Worm (Caenorhabditis elegans): Measurements from ENCODE around the gene nas-28.

DNA sequence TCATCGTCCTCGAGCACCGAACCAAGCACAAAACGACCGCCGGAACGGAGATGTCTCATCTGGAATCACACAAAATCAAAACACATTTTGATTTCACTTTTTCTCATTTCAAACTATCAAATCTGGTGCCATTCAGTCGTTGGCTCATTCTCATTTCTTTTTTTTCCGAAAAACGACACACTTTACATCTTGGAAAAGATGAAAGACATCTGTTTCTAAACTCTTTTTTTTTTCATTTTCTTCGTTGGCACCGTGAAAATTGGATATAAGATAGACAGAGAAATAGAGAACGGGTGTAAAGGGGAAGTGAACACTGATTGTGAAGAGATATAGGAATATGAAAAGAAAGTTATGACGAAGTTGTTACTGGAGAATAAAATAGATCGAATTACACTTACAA lies 27.2 kb downstream of the nas-28 start:
- TF ChIP-seq lsy-2 (tag; optimal IDR thresholded peaks at IDR 0.05) (no peak), ztf-11 (tag; optimal IDR thresholded peaks at IDR 0.05) (no peak), unc-62 (GFP tag; optimal IDR thresholded peaks at IDR 0.05) (no peak), egl-27 (tag; optimal IDR thresholded peaks at IDR 0.05) (no peak), R02D3.7 (tag; optimal IDR thresholded peaks at IDR 0.05) (no peak), elt-1 (tag; optimal IDR thresholded peaks at IDR 0.05) (no peak), nhr-11 (tag; optimal IDR thresholded peaks at IDR 0.05) (no peak), unc-55 (GFP tag; optimal IDR thresholded peaks at IDR 0.05) (no peak), mbf-1 (tag; optimal IDR thresholded peaks at IDR 0.05) (no peak), nhr-10 (tag; optimal IDR thresholded peaks at IDR 0.05) (no peak), nhr-6 (tag; optimal IDR thresholded peaks at IDR 0.05) (no peak)

All from whole organism, L2 larva.